Worm (Caenorhabditis elegans): ENCODE measurements around the gene fbxb-45.

DNA sequence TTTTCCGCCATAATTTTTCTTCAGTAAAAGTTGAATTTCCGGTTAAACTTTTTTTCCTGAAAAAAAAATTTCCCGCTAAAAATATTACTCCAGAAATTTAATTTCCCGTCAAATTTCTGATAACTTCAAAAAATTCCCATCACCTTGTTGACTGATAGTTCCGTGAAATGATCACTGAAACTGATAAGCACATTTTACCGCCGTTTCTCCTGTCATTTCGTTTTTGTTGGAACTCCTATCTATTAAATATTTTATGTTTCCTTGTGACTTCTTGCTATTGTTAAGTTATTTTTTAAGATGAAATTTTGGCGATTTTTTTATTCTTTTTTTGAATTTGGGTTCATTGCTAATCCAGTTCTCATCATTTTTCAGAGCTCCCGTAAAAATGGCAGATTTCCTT, 15.2 kb downstream of the fbxb-45 start, which contains the start of gene math-34:
- TF ChIP-seq skn-1 (tag; optimal IDR thresholded peaks at IDR 0.05) (no peak), mdl-1 (tag; optimal IDR thresholded peaks at IDR 0.05) (no peak), fos-1 (tag; optimal IDR thresholded peaks at IDR 0.05) (no peak), nhr-237 (tag; optimal IDR thresholded peaks at IDR 0.05) (no peak), unc-39 (tag; optimal IDR thresholded peaks at IDR 0.05) (no peak), snpc-4 (tag; optimal IDR thresholded peaks at IDR 0.05) (no peak), ztf-4 (tag; optimal IDR thresholded peaks at IDR 0.05) (no peak), nhr-12 (tag; optimal IDR thresholded peaks at IDR 0.05) (no peak)

All from whole organism, L3 larva.